Fruit fly (Drosophila melanogaster): ENCODE results near the gene CG12483.

The CG12483 gene

dm6 chr3L:128295-129117 lies 30.3 kb upstream of the CG12483 start (continued):
- TF ChIP-seq CG4707 (GFP tag; optimal IDR thresholded peaks at IDR 0.05), result no peak
- no peak for TF ChIP-seq bsh (GFP tag; optimal IDR thresholded peaks at IDR 0.05)
- TF ChIP-seq ase (GFP tag; IDR thresholded peaks at IDR 0.05), result no peak
- peak; percentile 11 for TF ChIP-seq CG2712 (tag; optimal IDR thresholded peaks at IDR 0.05)
- no peak for TF ChIP-seq CG5953 (GFP tag; IDR thresholded peaks at IDR 0.05)
- TF ChIP-seq CG1233 (GFP tag; optimal IDR thresholded peaks at IDR 0.05), result no peak
- no peak for TF ChIP-seq ara (GFP tag; IDR thresholded peaks at IDR 0.05)
- TF ChIP-seq scrt (GFP tag; optimal IDR thresholded peaks at IDR 0.05), result no peak
- TF ChIP-seq CG10565 (GFP tag; optimal IDR thresholded peaks at IDR 0.05), result no peak
- TF ChIP-seq br (optimal IDR thresholded peaks at IDR 0.05), result no peak
- TF ChIP-seq HHEX (GFP tag; optimal IDR thresholded peaks at IDR 0.05), result no peak
- TF ChIP-seq ewg (GFP tag; optimal IDR thresholded peaks at IDR 0.05), result no peak
- TF ChIP-seq CG7786 (GFP tag; optimal IDR thresholded peaks at IDR 0.05), result no peak
- TF ChIP-seq Hand (GFP tag; optimal IDR thresholded peaks at IDR 0.05), result no peak
- TF ChIP-seq chn (GFP tag; optimal IDR thresholded peaks at IDR 0.05), result no peak
- peak in 1 of 3 experiments; percentile 12 for TF ChIP-seq lola (GFP tag; optimal IDR thresholded peaks at IDR 0.05)
- peak; percentile 5 for TF ChIP-seq CG9727 (GFP tag; optimal IDR thresholded peaks at IDR 0.05)
- no peak for TF ChIP-seq CG11696 (GFP tag; IDR thresholded peaks at IDR 0.05)
- TF ChIP-seq klu (GFP tag; IDR thresholded peaks at IDR 0.05), result no peak
- no peak for TF ChIP-seq da (GFP tag; optimal IDR thresholded peaks at IDR 0.05)
- no peak for TF ChIP-seq CG1647 (GFP tag; optimal IDR thresholded peaks at IDR 0.05)
- peak; percentile 93 for TF ChIP-seq CG3065 (GFP tag; optimal IDR thresholded peaks at IDR 0.05)
- TF ChIP-seq Scr (GFP tag; IDR thresholded peaks at IDR 0.05; ENCODE audit: partially characterized antibody), result no peak
- no peak for TF ChIP-seq org-1 (GFP tag; optimal IDR thresholded peaks at IDR 0.05)
- no peak for TF ChIP-seq CG6791 (GFP tag; IDR thresholded peaks at IDR 0.05; ENCODE audit: partially characterized antibody)
- TF ChIP-seq lab (GFP tag; optimal IDR thresholded peaks at IDR 0.05), result peak; percentile 25
- TF ChIP-seq CG1602 (GFP tag; optimal IDR thresholded peaks at IDR 0.05), result no peak
- no peak for TF ChIP-seq CG5245 (GFP tag; optimal IDR thresholded peaks at IDR 0.05)
- TF ChIP-seq B-H2 (GFP tag; optimal IDR thresholded peaks at IDR 0.05), result peak; percentile 17
- TF ChIP-seq zf30C (GFP tag; optimal IDR thresholded peaks at IDR 0.05), result peak; percentile 56
- no peak for TF ChIP-seq stc (GFP tag; IDR thresholded peaks at IDR 0.05)
- no peak for TF ChIP-seq CG7963 (GFP tag; IDR thresholded peaks at IDR 0.05; ENCODE audit: partially characterized antibody)
- TF ChIP-seq fru (optimal IDR thresholded peaks at IDR 0.05), result no peak
- no peak for TF ChIP-seq CG11247 (GFP tag; IDR thresholded peaks at IDR 0.05)
- TF ChIP-seq CG12942 (GFP tag; optimal IDR thresholded peaks at IDR 0.05), result no peak
- no peak for TF ChIP-seq Elba2 (GFP tag; optimal IDR thresholded peaks at IDR 0.05)
- no peak for TF ChIP-seq wor (GFP tag; IDR thresholded peaks at IDR 0.05)
- no peak for TF ChIP-seq Bdp1 (GFP tag; optimal IDR thresholded peaks at IDR 0.05)
- no peak for TF ChIP-seq Poxn (GFP tag; IDR thresholded peaks at IDR 0.05)
- TF ChIP-seq CG7987 (GFP tag; optimal IDR thresholded peaks at IDR 0.05), result no peak
- no peak for TF ChIP-seq mam (GFP tag; optimal IDR thresholded peaks at IDR 0.05)
- TF ChIP-seq kah (GFP tag; optimal IDR thresholded peaks at IDR 0.05), result peak; percentile 30
- TF ChIP-seq Vsx1 (GFP tag; optimal IDR thresholded peaks at IDR 0.05), result no peak
- TF ChIP-seq sima (GFP tag; optimal IDR thresholded peaks at IDR 0.05), result no peak
- no peak for TF ChIP-seq NfI (GFP tag; optimal IDR thresholded peaks at IDR 0.05)
- no peak for TF ChIP-seq CG4328 (GFP tag; optimal IDR thresholded peaks at IDR 0.05)
- no peak for TF ChIP-seq CG4424 (GFP tag; optimal IDR thresholded peaks at IDR 0.05)
- peak; percentile 92 for TF ChIP-seq pros (GFP tag; optimal IDR thresholded peaks at IDR 0.05)
- no peak for TF ChIP-seq H15 (GFP tag; IDR thresholded peaks at IDR 0.05)
- no peak for TF ChIP-seq Antp (GFP tag; optimal IDR thresholded peaks at IDR 0.05)

Data from whole organism, embryonic.